Fruit fly (Drosophila melanogaster): ENCODE data around the gene CG32365.

The CG32365 gene

DNA sequence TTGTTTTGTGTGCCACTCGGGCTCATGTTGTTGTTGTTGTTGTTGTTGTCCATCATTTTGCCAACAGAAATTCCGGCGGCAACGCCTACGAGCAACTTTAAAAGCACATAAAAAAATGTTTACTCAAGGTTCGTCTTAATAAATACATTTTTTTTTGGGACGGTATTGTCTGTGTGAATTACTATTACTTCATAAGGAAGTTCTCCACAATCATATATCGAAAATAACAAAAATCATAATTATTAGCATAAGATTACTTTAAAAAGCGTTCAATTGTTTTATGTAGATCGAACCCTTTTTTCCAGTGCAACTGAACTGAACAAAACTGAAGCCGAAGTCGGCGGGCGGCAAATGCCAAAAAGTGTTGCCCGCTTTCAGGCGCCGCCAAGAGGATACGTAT is 20.2 kb upstream of the CG32365 start (continued):
- TF ChIP-seq CG9437 (GFP tag; optimal IDR thresholded peaks at IDR 0.05) (no peak), CG2678 (tag; optimal IDR thresholded peaks at IDR 0.05) (peak; percentile 14), CG4424 (GFP tag; optimal IDR thresholded peaks at IDR 0.05) (no peak), MBD-R2 (GFP tag; IDR thresholded peaks at IDR 0.05) (no peak), gfzf (GFP tag; optimal IDR thresholded peaks at IDR 0.05) (no peak), wek (GFP tag; optimal IDR thresholded peaks at IDR 0.05) (no peak), sd (tag; optimal IDR thresholded peaks at IDR 0.05) (no peak), E2f2 (GFP tag; IDR thresholded peaks at IDR 0.05) (no peak), sens (GFP tag) (peak; percentile 74), insv (GFP tag; optimal IDR thresholded peaks at IDR 0.05) (no peak), CG6854 (GFP tag; optimal IDR thresholded peaks at IDR 0.05) (no peak), CG4328 (GFP tag; optimal IDR thresholded peaks at IDR 0.05) (no peak), CG11695 (GFP tag; IDR thresholded peaks at IDR 0.05) (no peak), toy (GFP tag; IDR thresholded peaks at IDR 0.05) (no peak), Myb (GFP tag; optimal IDR thresholded peaks at IDR 0.05) (no peak), CG4617 (GFP tag; optimal IDR thresholded peaks at IDR 0.05; ENCODE audit: borderline replicate concordance) (no peak), mirr (GFP tag; optimal IDR thresholded peaks at IDR 0.05) (no peak), dpn (GFP tag; optimal IDR thresholded peaks at IDR 0.05) (no peak), Hsf (GFP tag; optimal IDR thresholded peaks at IDR 0.05) (no peak), yki (optimal IDR thresholded peaks at IDR 0.05) (no peak), sisA (GFP tag; IDR thresholded peaks at IDR 0.05) (no peak), CG16813 (GFP tag; IDR thresholded peaks at IDR 0.05; ENCODE audit: partially characterized antibody) (no peak), CG15011 (GFP tag; optimal IDR thresholded peaks at IDR 0.05) (no peak), MESR4 (GFP tag; optimal IDR thresholded peaks at IDR 0.05) (no peak), ci (GFP tag; IDR thresholded peaks at IDR 0.05) (no peak), hkb (optimal IDR thresholded peaks at IDR 0.05) (no peak), hkb (GFP tag; IDR thresholded peaks at IDR 0.05) (no peak), CG14014 (GFP tag; IDR thresholded peaks at IDR 0.05) (0 out of 2 replicates have a peak, but pooled peaks have one; percentile 38), CG12236 (GFP tag; optimal IDR thresholded peaks at IDR 0.05) (no peak), kay (GFP tag; optimal IDR thresholded peaks at IDR 0.05) (no peak), Bdp1 (GFP tag; optimal IDR thresholded peaks at IDR 0.05) (no peak), fru (optimal IDR thresholded peaks at IDR 0.05) (no peak), ERR (GFP tag; optimal IDR thresholded peaks at IDR 0.05) (no peak), zen2 (GFP tag; IDR thresholded peaks at IDR 0.05; ENCODE audit: partially characterized antibody) (no peak), CG10321 (GFP tag; IDR thresholded peaks at IDR 0.05) (no peak), CG43689 (GFP tag; IDR thresholded peaks at IDR 0.05) (no peak), CG12155 (GFP tag; optimal IDR thresholded peaks at IDR 0.05) (no peak), CG11398 (GFP tag; optimal IDR thresholded peaks at IDR 0.05) (no peak), CG12071 (GFP tag; optimal IDR thresholded peaks at IDR 0.05) (no peak), CG17359 (tag; optimal IDR thresholded peaks at IDR 0.05) (no peak), CHES-1-like (GFP tag; optimal IDR thresholded peaks at IDR 0.05) (no peak), scrt (GFP tag; optimal IDR thresholded peaks at IDR 0.05) (no peak), Oli (tag; optimal IDR thresholded peaks at IDR 0.05) (peak; percentile 19), CG15269 (tag; optimal IDR thresholded peaks at IDR 0.05) (peak; percentile 4), Fer1 (GFP tag; optimal IDR thresholded peaks at IDR 0.05) (no peak), CG30431 (GFP tag; optimal IDR thresholded peaks at IDR 0.05) (no peak), CG9797 (GFP tag; optimal IDR thresholded peaks at IDR 0.05) (no peak), CG4707 (GFP tag; optimal IDR thresholded peaks at IDR 0.05) (no peak), Dll (GFP tag; IDR thresholded peaks at IDR 0.05; ENCODE audit: partially characterized antibody) (no peak), fu2 (GFP tag; optimal IDR thresholded peaks at IDR 0.05) (no peak), run (tag; optimal IDR thresholded peaks at IDR 0.05) (no peak), CG32532 (GFP tag; IDR thresholded peaks at IDR 0.05) (no peak), dysf (GFP tag; IDR thresholded peaks at IDR 0.05) (no peak)

Measured in whole organism, embryonic.